Fruit fly (Drosophila melanogaster) whole organism, wandering third instar larva: ENCODE results near the gene CG8349.

Experiments used
- Hnf4 ChIP-seq: fragments of 200-800 bp; sonication (Bioruptor generic); optimal IDR thresholded peaks from 2 replicates; lab custom pipeline; 2016; ENCODE audit warnings: missing biosample characterization, mild to moderate bottlenecking, missing genetic modification characterization
- lola ChIP-seq: fragments of >200 bp; optimal IDR thresholded peaks from 2 replicates; lab custom pipeline; 2017; ENCODE audit warnings: missing biosample characterization, missing genetic modification characterization
- pan ChIP-seq: fragments of >200 bp; optimal IDR thresholded peaks from 2 replicates; lab custom pipeline; 2017

DNA sequence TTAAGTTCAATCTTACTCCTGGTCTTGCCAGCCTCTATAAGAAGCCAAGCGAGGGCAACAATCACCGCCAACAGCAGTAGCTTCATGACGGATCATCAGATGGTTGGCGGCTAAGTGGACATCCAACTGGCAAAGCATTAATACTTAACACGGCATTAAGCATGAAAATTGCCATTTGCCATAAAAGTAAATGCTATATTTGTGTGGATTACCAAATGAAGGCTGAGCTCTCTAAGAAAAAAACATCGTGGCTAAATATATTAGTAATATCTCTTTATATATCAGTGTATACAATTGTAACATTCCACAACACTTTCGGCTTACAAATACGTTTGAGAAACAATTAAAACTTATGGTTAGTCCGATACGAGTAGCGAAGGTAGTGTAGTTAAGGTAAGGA is 28.2 kb downstream of the CG8349 start, which contains the start of gene CG43057:
- TF ChIP-seq pan (lab: Kevin White, UChicago) (no peak), Hnf4 (GFP tag; lab: Kevin White, UChicago) (no peak), lola (GFP tag; lab: Kevin White, UChicago) (no peak)
